Worm (Caenorhabditis elegans): ENCODE data around the gene ztf-9.
A peak's percentile ranks its signal among the peaks of the same experiment; 100 is the strongest.

The ztf-9 gene

ce11 chrV:9703549-9703948 lies 11.6 kb upstream of the ztf-9 start:
- no peak for TF ChIP-seq ahr-1 (tag; optimal IDR thresholded peaks at IDR 0.05)
- no peak for TF ChIP-seq ceh-48 (tag; optimal IDR thresholded peaks at IDR 0.05)
- no peak for TF ChIP-seq Y22D7AL.16 (tag; optimal IDR thresholded peaks at IDR 0.05)
- TF ChIP-seq syd-9 (tag; optimal IDR thresholded peaks at IDR 0.05): no peak
- TF ChIP-seq ceh-2 (tag; optimal IDR thresholded peaks at IDR 0.05): no peak
- no peak for TF ChIP-seq nhr-232 (tag; optimal IDR thresholded peaks at IDR 0.05)
- no peak for TF ChIP-seq zip-5 (tag; optimal IDR thresholded peaks at IDR 0.05)
- no peak for TF ChIP-seq fkh-10 (GFP tag; optimal IDR thresholded peaks at IDR 0.05)
- no peak for TF ChIP-seq sox-2 (GFP tag; IDR thresholded peaks at IDR 0.05)
- TF ChIP-seq che-1 (tag; optimal IDR thresholded peaks at IDR 0.05): no peak
- no peak for TF ChIP-seq ama-1 (optimal IDR thresholded peaks at IDR 0.05)
- TF ChIP-seq ceh-30 (tag; optimal IDR thresholded peaks at IDR 0.05): no peak
- no peak for TF ChIP-seq tbx-2 (tag; optimal IDR thresholded peaks at IDR 0.05)
- no peak for TF ChIP-seq madf-2 (tag; optimal IDR thresholded peaks at IDR 0.05)
- no peak for TF ChIP-seq ceh-22 (tag; optimal IDR thresholded peaks at IDR 0.05)
- no peak for TF ChIP-seq gmeb-2 (tag; optimal IDR thresholded peaks at IDR 0.05)
- no peak for TF ChIP-seq dmd-4 (tag; optimal IDR thresholded peaks at IDR 0.05; ENCODE audit: borderline replicate concordance)
- TF ChIP-seq unc-3 (GFP tag; conservative IDR thresholded peaks at IDR 0.05): no peak
- no peak for TF ChIP-seq unc-3 (tag; optimal IDR thresholded peaks at IDR 0.05)
- TF ChIP-seq K09A11.1 (tag; optimal IDR thresholded peaks at IDR 0.05; ENCODE audit: insufficient read depth): no peak
- no peak for TF ChIP-seq lin-11 (tag; optimal IDR thresholded peaks at IDR 0.05)

- TF ChIP-seq ceh-34 (tag; optimal IDR thresholded peaks at IDR 0.05) (no peak), syd-9 (tag; optimal IDR thresholded peaks at IDR 0.05) (no peak), nhr-11 (tag; optimal IDR thresholded peaks at IDR 0.05) (no peak), ceh-19 (GFP tag; optimal IDR thresholded peaks at IDR 0.05) (no peak), che-1 (tag; optimal IDR thresholded peaks at IDR 0.05) (no peak), eyg-1 (tag; optimal IDR thresholded peaks at IDR 0.05) (no peak), madf-2 (tag; optimal IDR thresholded peaks at IDR 0.05) (no peak), ahr-1 (tag; optimal IDR thresholded peaks at IDR 0.05) (no peak)
Measured at ce11 chrV:9702755-9703154, 10.8 kb upstream of the ztf-9 start, which contains the start of gene xbx-6. TSS of gene xbx-6 (plus strand) at chrV:9703055.

- TF ChIP-seq ceh-45 (GFP tag; IDR thresholded peaks at IDR 0.05) (no peak), elt-2 (tag; optimal IDR thresholded peaks at IDR 0.05) (peak; percentile 35)
Measured at ce11 chrV:9701861-9702260, 9.9 kb upstream of the ztf-9 start.

ce11 chrV:9699216-9699615 lies 7.3 kb upstream of the ztf-9 start:
- TF ChIP-seq mec-3 (tag; optimal IDR thresholded peaks at IDR 0.05; ENCODE audit: borderline replicate concordance) (no peak), elt-2 (tag; optimal IDR thresholded peaks at IDR 0.05) (peak; percentile 99)

- TF ChIP-seq ref-2 (tag; optimal IDR thresholded peaks at IDR 0.05): no peak
- no peak for TF ChIP-seq ceh-19 (GFP tag; optimal IDR thresholded peaks at IDR 0.05)
- no peak for TF ChIP-seq lin-11 (tag; optimal IDR thresholded peaks at IDR 0.05)
- TF ChIP-seq ceh-2 (tag; optimal IDR thresholded peaks at IDR 0.05): no peak
- TF ChIP-seq hlh-13 (GFP tag; optimal IDR thresholded peaks at IDR 0.05): no peak
- no peak for TF ChIP-seq sdc-2 (tag; optimal IDR thresholded peaks at IDR 0.05)
- TF ChIP-seq nhr-11 (tag; optimal IDR thresholded peaks at IDR 0.05): no peak
- no peak for TF ChIP-seq hlh-6 (tag; optimal IDR thresholded peaks at IDR 0.05)
- no peak for TF ChIP-seq ceh-9 (tag; optimal IDR thresholded peaks at IDR 0.05)
- no peak for TF ChIP-seq pha-4 (tag; optimal IDR thresholded peaks at IDR 0.05)
- TF ChIP-seq tbx-7 (tag; optimal IDR thresholded peaks at IDR 0.05): no peak
- no peak for TF ChIP-seq sox-4 (tag; optimal IDR thresholded peaks at IDR 0.05)
- no peak for TF ChIP-seq ama-1 (optimal IDR thresholded peaks at IDR 0.05)
Measured at ce11 chrV:9696715-9697114, 4.8 kb upstream of the ztf-9 start, which contains the start of gene her-1. TSS of gene her-1 (plus strand) at chrV:9697015.

Data from whole organism, late embryonic.